Fruit fly (Drosophila melanogaster): ENCODE results near the gene cona.

The cona gene

DNA sequence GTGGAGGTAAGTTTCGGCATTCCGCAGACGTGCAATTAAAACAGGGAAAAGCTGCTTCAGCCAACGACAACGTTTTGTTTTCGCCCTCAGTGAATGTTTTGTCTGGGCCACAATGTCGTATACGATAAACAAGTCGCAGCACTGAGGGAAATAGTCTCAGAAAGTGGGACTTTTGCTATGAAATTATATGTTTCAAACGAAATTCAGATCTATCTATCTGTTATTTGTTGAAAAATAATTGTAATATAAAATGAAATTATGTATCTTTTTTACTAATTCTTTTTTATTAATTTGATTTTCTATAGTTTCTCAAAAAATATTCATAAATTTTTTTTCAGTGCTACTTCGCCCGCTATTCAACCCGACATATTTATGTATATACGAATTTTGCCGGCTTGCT lies 7.8 kb downstream of the cona start (continued):
- no peak for TF ChIP-seq Hmx (GFP tag; optimal IDR thresholded peaks at IDR 0.05)
- TF ChIP-seq Mrtf (GFP tag; IDR thresholded peaks at IDR 0.05): no peak
- no peak for TF ChIP-seq Hey (tag; optimal IDR thresholded peaks at IDR 0.05)
- no peak for TF ChIP-seq Side (GFP tag; optimal IDR thresholded peaks at IDR 0.05)
- peak; percentile 24 for TF ChIP-seq Hr3 (GFP tag; optimal IDR thresholded peaks at IDR 0.05)
- TF ChIP-seq CG2199 (GFP tag; IDR thresholded peaks at IDR 0.05): no peak
- TF ChIP-seq CG33557 (GFP tag; optimal IDR thresholded peaks at IDR 0.05): no peak
- no peak for TF ChIP-seq CG7786 (GFP tag; optimal IDR thresholded peaks at IDR 0.05)
- TF ChIP-seq Sox100B (GFP tag; optimal IDR thresholded peaks at IDR 0.05): no peak
- no peak for TF ChIP-seq CG18262 (tag; optimal IDR thresholded peaks at IDR 0.05)
- TF ChIP-seq Jarid2 (GFP tag; optimal IDR thresholded peaks at IDR 0.05): no peak
- no peak for TF ChIP-seq ham (GFP tag; IDR thresholded peaks at IDR 0.05)
- TF ChIP-seq abd-A (tag; optimal IDR thresholded peaks at IDR 0.05): no peak
- TF ChIP-seq CG10209 (GFP tag; optimal IDR thresholded peaks at IDR 0.05): peak; percentile 40
- no peak for TF ChIP-seq CG33213 (GFP tag; optimal IDR thresholded peaks at IDR 0.05)
- no peak for TF ChIP-seq CG34376 (GFP tag; optimal IDR thresholded peaks at IDR 0.05)
- no peak for TF ChIP-seq BtbVII (GFP tag; optimal IDR thresholded peaks at IDR 0.05)
- no peak for TF ChIP-seq Dp (GFP tag; optimal IDR thresholded peaks at IDR 0.05)
- no peak for TF ChIP-seq CG43689 (GFP tag; IDR thresholded peaks at IDR 0.05)
- TF ChIP-seq tx (GFP tag; optimal IDR thresholded peaks at IDR 0.05): no peak
- no peak for TF ChIP-seq gro (GFP tag; optimal IDR thresholded peaks at IDR 0.05)
- TF ChIP-seq HLH3B (GFP tag; IDR thresholded peaks at IDR 0.05): no peak
- TF ChIP-seq gsb-n (tag; optimal IDR thresholded peaks at IDR 0.05): peak; percentile 27
- TF ChIP-seq tll (GFP tag; optimal IDR thresholded peaks at IDR 0.05): no peak
- TF ChIP-seq Fer2 (tag; optimal IDR thresholded peaks at IDR 0.05): no peak
- TF ChIP-seq vfl (GFP tag; optimal IDR thresholded peaks at IDR 0.05): no peak
- peak; percentile 62; the same call in 1 of the 2 replicates for TF ChIP-seq Atf6 (GFP tag; IDR thresholded peaks at IDR 0.05)
- TF ChIP-seq mam (GFP tag; optimal IDR thresholded peaks at IDR 0.05): no peak
- no peak for TF ChIP-seq insv (GFP tag; optimal IDR thresholded peaks at IDR 0.05)
- TF ChIP-seq chinmo (GFP tag; IDR thresholded peaks at IDR 0.05; ENCODE audit: partially characterized antibody): no peak
- no peak for TF ChIP-seq B-H1 (GFP tag; IDR thresholded peaks at IDR 0.05)
- TF ChIP-seq jigr1 (GFP tag; IDR thresholded peaks at IDR 0.05): no peak
- no peak for TF ChIP-seq CG11085 (GFP tag; IDR thresholded peaks at IDR 0.05)
- TF ChIP-seq croc (GFP tag; conservative IDR thresholded peaks at IDR 0.05): 0 out of 3 replicates have a peak, but pooled peaks have one; percentile 24
- TF ChIP-seq nerfin-2 (GFP tag; IDR thresholded peaks at IDR 0.05; ENCODE audit: partially characterized antibody): no peak
- peak; percentile 31; the same call in 1 of the 2 replicates for TF ChIP-seq CG17328 (GFP tag; IDR thresholded peaks at IDR 0.05)
- no peak for TF ChIP-seq hb (GFP tag; IDR thresholded peaks at IDR 0.05; ENCODE audit: partially characterized antibody)
- TF ChIP-seq CG16813 (GFP tag; IDR thresholded peaks at IDR 0.05; ENCODE audit: partially characterized antibody): no peak
- TF ChIP-seq ems (GFP tag; optimal IDR thresholded peaks at IDR 0.05): no peak
- TF ChIP-seq Pdp1 (GFP tag; optimal IDR thresholded peaks at IDR 0.05): no peak
- TF ChIP-seq CG14014 (GFP tag; IDR thresholded peaks at IDR 0.05): peak; percentile 65
- TF ChIP-seq Stat92E (GFP tag; optimal IDR thresholded peaks at IDR 0.05): no peak
- no peak for TF ChIP-seq grn (GFP tag; optimal IDR thresholded peaks at IDR 0.05)
- TF ChIP-seq Optix (GFP tag; IDR thresholded peaks at IDR 0.05): no peak
- no peak for TF ChIP-seq nau (GFP tag; optimal IDR thresholded peaks at IDR 0.05)
- TF ChIP-seq btn (GFP tag; optimal IDR thresholded peaks at IDR 0.05): no peak
- TF ChIP-seq corto (GFP tag; optimal IDR thresholded peaks at IDR 0.05): peak; percentile 38
- TF ChIP-seq CG17829 (tag; optimal IDR thresholded peaks at IDR 0.05): peak; percentile 7
- no peak for TF ChIP-seq CG1024 (GFP tag; IDR thresholded peaks at IDR 0.05)
- TF ChIP-seq CG11560 (tag; IDR thresholded peaks at IDR 0.05): no peak
- no peak for TF ChIP-seq MBD-R2 (GFP tag; IDR thresholded peaks at IDR 0.05)
